Worm (Caenorhabditis elegans): ENCODE data around the gene K09F5.1.

DNA sequence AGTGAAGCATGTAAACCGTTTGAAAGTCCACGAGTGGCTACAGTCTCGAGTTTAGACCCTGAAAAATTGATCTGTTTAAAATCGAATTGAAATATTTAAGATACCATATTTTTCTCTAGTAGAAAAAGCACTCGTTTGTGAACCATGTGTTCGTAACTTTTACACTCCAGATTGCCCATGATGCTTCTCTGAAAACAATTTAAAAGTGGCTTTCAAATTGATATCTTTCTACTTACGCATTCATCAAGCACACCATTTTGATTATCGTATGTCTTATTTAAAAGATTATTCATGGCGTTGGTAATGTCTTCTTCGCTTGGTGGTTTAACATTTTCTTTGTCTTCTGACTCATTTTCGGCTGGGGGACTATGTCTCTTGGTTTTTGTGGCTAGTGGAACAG, 5.9 kb upstream of the K09F5.1 start:
- TF ChIP-seq nhr-11 (tag; optimal IDR thresholded peaks at IDR 0.05) (no peak), lsy-2 (tag; optimal IDR thresholded peaks at IDR 0.05) (no peak)

Data from whole organism, L4 larva.